Worm (Caenorhabditis elegans): ENCODE measurements around the gene acr-9.

Gene acr-9

ce11 chrX:13653573-13653972, 6.9 kb upstream of the acr-9 start (continued):
- TF ChIP-seq pha-4 (GFP tag; IDR thresholded peaks at IDR 0.05) (peak; percentile 70; the same call in 1 of the 2 replicates), pha-4 (tag; optimal IDR thresholded peaks at IDR 0.05) (no peak), skn-1 (tag; optimal IDR thresholded peaks at IDR 0.05) (no peak), madf-9 (GFP tag; conservative IDR thresholded peaks at IDR 0.05) (peak; percentile 63; the same call in 1 of the 2 replicates), nhr-28 (tag; optimal IDR thresholded peaks at IDR 0.05) (no peak), gei-8 (GFP tag; optimal IDR thresholded peaks at IDR 0.05) (peak; percentile 3), ceh-82 (tag; optimal IDR thresholded peaks at IDR 0.05) (no peak), mdt-29 (GFP tag; IDR thresholded peaks at IDR 0.05) (peak; percentile 67; the same call in 1 of the 2 replicates)

ce11 chrX:13650799-13651198, 4.1 kb upstream of the acr-9 start, which contains the start of gene C40C9.4:
Gene C40C9.4 (plus strand): TSS chrX:13651099.
- TF ChIP-seq hlh-11 (tag; optimal IDR thresholded peaks at IDR 0.05) (no peak), dmd-6 (GFP tag; IDR thresholded peaks at IDR 0.05) (no peak), F10B5.3 (tag; optimal IDR thresholded peaks at IDR 0.05) (no peak), nhr-10 (tag; optimal IDR thresholded peaks at IDR 0.05) (no peak), nhr-237 (tag; optimal IDR thresholded peaks at IDR 0.05) (no peak), lin-29 (GFP tag; IDR thresholded peaks at IDR 0.05) (no peak), ceh-44 (GFP tag; IDR thresholded peaks at IDR 0.05) (no peak), R02D3.7 (tag; optimal IDR thresholded peaks at IDR 0.05) (no peak), lin-39 (tag; optimal IDR thresholded peaks at IDR 0.05) (no peak), skn-1 (tag; optimal IDR thresholded peaks at IDR 0.05) (no peak), php-3 (GFP tag; IDR thresholded peaks at IDR 0.05) (no peak)

- TF ChIP-seq lin-29 (GFP tag; IDR thresholded peaks at IDR 0.05) (no peak), unc-130 (GFP tag; optimal IDR thresholded peaks at IDR 0.05) (no peak), zfp-3 (GFP tag; conservative IDR thresholded peaks at IDR 0.05) (no peak), madf-9 (GFP tag; conservative IDR thresholded peaks at IDR 0.05) (no peak), vab-7 (GFP tag; IDR thresholded peaks at IDR 0.05) (no peak), set-16 (GFP tag; IDR thresholded peaks at IDR 0.05) (no peak), skn-1 (tag; optimal IDR thresholded peaks at IDR 0.05) (no peak), pha-4 (GFP tag; IDR thresholded peaks at IDR 0.05) (no peak), pha-4 (tag; optimal IDR thresholded peaks at IDR 0.05) (no peak), lin-1 (GFP tag; IDR thresholded peaks at IDR 0.05) (no peak), tag-97 (GFP tag; IDR thresholded peaks at IDR 0.05) (no peak)
Measured at ce11 chrX:13647305-13647704, 607 bp upstream of the acr-9 start, which contains the start of gene C40C9.3. Gene C40C9.3 (plus strand): TSS chrX:13647605.

- TF ChIP-seq arid-1 (GFP tag; conservative IDR thresholded peaks at IDR 0.05) (no peak), F44E2.7 (GFP tag; IDR thresholded peaks at IDR 0.05) (no peak), madf-9 (GFP tag; conservative IDR thresholded peaks at IDR 0.05) (no peak), unc-62 (GFP tag; optimal IDR thresholded peaks at IDR 0.05 in 1 of 2) (no peak), unc-62 (tag; optimal IDR thresholded peaks at IDR 0.05) (no peak), lin-13 (GFP tag; optimal IDR thresholded peaks at IDR 0.05) (no peak), dmd-6 (GFP tag; IDR thresholded peaks at IDR 0.05) (no peak), pqm-1 (tag; optimal IDR thresholded peaks at IDR 0.05) (no peak), Y48G9A.11 (GFP tag; IDR thresholded peaks at IDR 0.05) (no peak), hlh-11 (tag; optimal IDR thresholded peaks at IDR 0.05) (no peak), nhr-111 (GFP tag; optimal IDR thresholded peaks at IDR 0.05) (no peak), dmd-8 (GFP tag; IDR thresholded peaks at IDR 0.05) (no peak), saeg-2 (GFP tag; IDR thresholded peaks at IDR 0.05) (no peak), ceh-28 (tag; optimal IDR thresholded peaks at IDR 0.05) (no peak)
Measured at ce11 chrX:13644884-13645283, 1.8 kb downstream of the acr-9 start.

ce11 chrX:13639577-13639976, 7.1 kb downstream of the acr-9 start, which contains the start of gene twk-20:
Gene twk-20 (plus strand): TSS chrX:13639877.
- peak; percentile 40 for TF ChIP-seq ces-1 (GFP tag; optimal IDR thresholded peaks at IDR 0.05)
- TF ChIP-seq nhr-10 (tag; optimal IDR thresholded peaks at IDR 0.05) = no peak
- TF ChIP-seq mdl-1 (tag; optimal IDR thresholded peaks at IDR 0.05) = no peak

All from whole organism, L4 larva.